Worm (Caenorhabditis elegans) whole organism, early embryonic: ENCODE results near the gene gcy-36.

ENCODE experiments used
- B0310.2 ChIP-seq: sonication (generic microtip); optimal IDR thresholded peaks from 2 replicates; lab custom pipeline; 2016; ENCODE audit warnings: mild to moderate bottlenecking, missing genetic modification characterization, missing compliant biosample characterization
- F13C5.2 ChIP-seq: sonication (generic microtip); optimal IDR thresholded peaks from 2 replicates; lab custom pipeline; 2017; ENCODE audit warnings: mild to moderate bottlenecking, missing genetic modification characterization, inconsistent platforms, missing compliant biosample characterization
- aly-1 ChIP-seq: sonication (generic microtip); optimal IDR thresholded peaks from 2 replicates; lab custom pipeline; 2016; ENCODE audit warnings: missing genetic modification characterization, missing compliant biosample characterization
- ama-1 ChIP-seq: fragments of 150-350 bp; optimal IDR thresholded peaks from 2 replicates; lab custom pipeline; 2014
- ceh-13 ChIP-seq: fragments of 200-800 bp; sonication (Bioruptor generic); optimal IDR thresholded peaks from 2 replicates; lab custom pipeline; 2018; ENCODE audit warnings: mild to moderate bottlenecking, missing genetic modification characterization, missing compliant biosample characterization
- ceh-36 ChIP-seq: sonication (generic microtip); optimal IDR thresholded peaks from 2 replicates; lab custom pipeline; 2016; ENCODE audit warnings: missing genetic modification characterization, inconsistent platforms, missing compliant biosample characterization
- ets-7 ChIP-seq: sonication (generic microtip); optimal IDR thresholded peaks from 2 replicates; lab custom pipeline; 2016; ENCODE audit warnings: missing genotype, missing genetic modification characterization, missing compliant biosample characterization
- flt-1 ChIP-seq: fragments of 200-800 bp; sonication (Bioruptor generic); IDR thresholded peaks from 2 replicates; pipeline ENCODE4 v1.3.6; 2022; ENCODE audit warnings: missing genetic modification characterization, missing compliant biosample characterization
- hmbx-1 ChIP-seq: sonication (generic microtip); optimal IDR thresholded peaks from 2 replicates; lab custom pipeline; 2016; ENCODE audit warnings: mild to moderate bottlenecking, missing genetic modification characterization, missing compliant biosample characterization
- hmg-4 ChIP-seq: fragments of 200-800 bp; sonication (Bioruptor generic); optimal IDR thresholded peaks from 2 replicates; lab custom pipeline; 2018; ENCODE audit warnings: mild to moderate bottlenecking, missing genetic modification characterization, missing compliant biosample characterization
- hnd-1 ChIP-seq: sonication (generic microtip); optimal IDR thresholded peaks from 2 replicates; lab custom pipeline; 2016; ENCODE audit warnings: missing genetic modification characterization, missing compliant biosample characterization
- pes-1 ChIP-seq: fragments of 200-800 bp; sonication (Bioruptor generic); IDR thresholded peaks from 2 replicates; pipeline ENCODE4 v1.3.6; 2022; ENCODE audit warnings: missing genetic modification reagents, missing genetic modification characterization, missing compliant biosample characterization
- scrt-1 ChIP-seq: fragments of 200-800 bp; sonication (Bioruptor generic); IDR thresholded peaks from 2 replicates; pipeline ENCODE4 v1.3.6; 2022; ENCODE audit warnings: missing genetic modification characterization, missing compliant biosample characterization
- sea-1 ChIP-seq: fragments of 200-800 bp; sonication (Bioruptor generic); conservative IDR thresholded peaks from 2 replicates; pipeline ENCODE4 v1.3.6; 2022; ENCODE audit warnings: missing genetic modification characterization, missing compliant biosample characterization
- tbx-11 ChIP-seq: fragments of 200-800 bp; sonication (Bioruptor generic); IDR thresholded peaks from 2 replicates; pipeline ENCODE4 v1.3.6; 2022; ENCODE audit warnings: missing genetic modification characterization, missing compliant biosample characterization
- tbx-37 ChIP-seq: fragments of 200-800 bp; sonication (Bioruptor generic); conservative IDR thresholded peaks from 2 replicates; pipeline ENCODE4 v1.3.6; 2022; ENCODE audit warnings: missing genetic modification reagents, missing genetic modification characterization, missing compliant biosample characterization
- tra-4 ChIP-seq: sonication (generic microtip); optimal IDR thresholded peaks from 2 replicates; lab custom pipeline; 2017; ENCODE audit warnings: missing genetic modification characterization, missing compliant biosample characterization

gcy-36 gene

DNA sequence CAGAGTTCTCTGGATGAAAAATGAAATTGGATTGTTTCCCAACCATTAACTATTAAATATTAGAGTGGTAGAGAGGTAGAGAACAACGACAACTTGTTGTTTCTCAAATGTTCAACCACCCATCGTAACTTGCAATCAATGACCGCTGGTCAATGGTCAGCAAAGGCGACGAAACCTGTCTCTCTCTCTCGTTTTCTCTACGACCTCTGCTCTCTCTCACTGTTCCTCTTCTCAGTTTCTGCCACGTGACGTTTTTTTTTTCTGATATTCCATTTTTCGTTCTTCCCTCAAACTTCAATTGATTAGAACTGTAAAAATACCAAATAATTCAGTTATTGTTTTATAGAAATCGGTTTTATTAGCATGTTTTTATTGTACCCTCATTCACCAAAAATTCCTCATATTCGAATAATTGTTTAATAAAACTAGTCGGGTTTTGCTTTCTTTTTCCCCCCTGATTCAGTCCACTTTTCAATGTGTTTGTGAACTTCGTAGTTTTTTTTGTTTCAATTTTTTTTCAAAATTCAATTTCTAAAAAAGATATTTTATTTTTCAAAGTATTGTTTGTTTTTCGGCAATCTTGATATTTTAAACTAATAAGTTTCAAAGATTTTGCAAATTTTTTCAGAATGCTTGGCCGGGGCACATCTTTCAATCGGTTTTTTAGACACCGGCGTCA, 18.2 kb downstream of the gcy-36 start, which contains the start of gene suox-1:
Gene suox-1, plus strand, starts transcription at position 629 of the 679 bp plus-strand sequence.
- TF ChIP-seq ceh-36 (no peak), ets-7 (tag; lab: Kevin White, UChicago) (no peak), scrt-1 (GFP tag; lab: Robert Waterston, UW) (no peak), pes-1 (GFP tag; lab: Robert Waterston, UW) (no peak), sea-1 (GFP tag; lab: Robert Waterston, UW) (no peak), ama-1 (lab: Kevin White, UChicago) (no peak), hmbx-1 (tag; lab: Kevin White, UChicago) (no peak), tra-4 (no peak), aly-1 (tag; lab: Kevin White, UChicago) (no peak), tbx-11 (GFP tag; lab: Robert Waterston, UW) (no peak), F13C5.2 (tag; lab: Kevin White, UChicago) (no peak), hnd-1 (tag; lab: Kevin White, UChicago) (no peak), tbx-37 (GFP tag; lab: Robert Waterston, UW) (no peak), hmg-4 (no peak), flt-1 (GFP tag; lab: Robert Waterston, UW) (no peak), B0310.2 (tag; lab: Kevin White, UChicago) (no peak), ceh-13 (no peak)

DNA sequence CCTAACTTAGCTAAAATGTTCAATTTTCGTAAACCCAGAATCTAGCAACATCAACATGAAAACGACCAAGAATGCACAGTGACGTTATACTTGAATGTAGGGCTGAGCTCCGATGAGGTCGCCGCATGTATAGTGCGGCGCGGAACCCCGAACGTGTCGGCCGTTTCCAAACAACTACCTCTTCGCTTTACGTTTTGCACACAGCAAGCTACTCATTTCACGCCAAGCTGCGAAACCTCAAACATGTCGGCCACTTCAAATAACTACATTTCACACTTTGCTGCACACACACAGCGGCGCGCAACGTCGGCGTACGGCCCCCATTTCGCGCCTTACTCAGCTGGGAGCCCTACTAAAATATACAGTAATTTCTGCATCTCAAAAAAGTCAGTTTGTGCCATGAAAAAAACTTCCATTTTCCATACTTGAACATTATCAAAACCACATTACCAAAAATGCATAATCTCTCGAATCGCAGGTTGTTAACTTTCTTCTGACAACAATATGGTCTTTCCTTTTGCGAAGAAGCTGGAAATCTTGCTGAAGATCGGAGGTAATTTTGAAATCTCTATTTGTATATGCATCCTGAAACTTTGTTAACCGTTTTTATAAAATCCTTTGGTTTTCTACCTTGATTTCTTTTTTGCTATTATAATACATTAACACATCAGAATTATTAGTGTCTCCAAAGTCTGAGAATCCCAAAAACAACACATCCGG, 23.8 kb downstream of the gcy-36 start, which contains the start of gene H13N06.7:
Gene H13N06.7, plus strand, starts transcription at position 670 of the 720 bp plus-strand sequence.
- TF ChIP-seq flt-1 (GFP tag; lab: Robert Waterston, UW): no peak

DNA sequence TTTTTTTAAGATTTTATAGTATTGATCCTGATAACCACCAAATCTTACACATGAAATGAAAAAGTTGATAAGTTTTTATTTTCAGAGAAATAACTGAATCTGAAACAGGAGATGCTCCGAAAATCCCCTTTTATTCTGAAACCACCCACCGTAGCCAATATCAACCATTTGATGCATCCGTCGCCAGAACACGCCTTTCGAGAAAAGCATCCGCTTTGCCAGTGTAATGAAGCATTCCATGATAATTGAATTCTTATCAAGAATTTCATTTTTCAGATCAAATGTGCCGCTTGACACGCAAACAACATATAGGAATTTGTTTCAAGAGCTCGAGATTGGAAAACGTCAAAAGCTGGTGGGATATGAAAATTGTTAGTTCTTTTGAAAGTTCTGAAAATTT, 26.0 kb downstream of the gcy-36 start, which contains the start of gene tbh-1:
Gene tbh-1, minus strand, starts transcription at position 101 of the 400 bp plus-strand sequence.
- TF ChIP-seq ets-7 (tag; lab: Kevin White, UChicago): no peak
- TF ChIP-seq tbx-11 (GFP tag; lab: Robert Waterston, UW): no peak
- no peak for TF ChIP-seq scrt-1 (GFP tag; lab: Robert Waterston, UW)
- TF ChIP-seq flt-1 (GFP tag; lab: Robert Waterston, UW): no peak
- TF ChIP-seq hmg-4: no peak
- TF ChIP-seq tra-4: no peak
- TF ChIP-seq tbx-37 (GFP tag; lab: Robert Waterston, UW): no peak
- no peak for TF ChIP-seq ceh-13
- no peak for TF ChIP-seq F13C5.2 (tag; lab: Kevin White, UChicago)
- TF ChIP-seq sea-1 (GFP tag; lab: Robert Waterston, UW): no peak

DNA sequence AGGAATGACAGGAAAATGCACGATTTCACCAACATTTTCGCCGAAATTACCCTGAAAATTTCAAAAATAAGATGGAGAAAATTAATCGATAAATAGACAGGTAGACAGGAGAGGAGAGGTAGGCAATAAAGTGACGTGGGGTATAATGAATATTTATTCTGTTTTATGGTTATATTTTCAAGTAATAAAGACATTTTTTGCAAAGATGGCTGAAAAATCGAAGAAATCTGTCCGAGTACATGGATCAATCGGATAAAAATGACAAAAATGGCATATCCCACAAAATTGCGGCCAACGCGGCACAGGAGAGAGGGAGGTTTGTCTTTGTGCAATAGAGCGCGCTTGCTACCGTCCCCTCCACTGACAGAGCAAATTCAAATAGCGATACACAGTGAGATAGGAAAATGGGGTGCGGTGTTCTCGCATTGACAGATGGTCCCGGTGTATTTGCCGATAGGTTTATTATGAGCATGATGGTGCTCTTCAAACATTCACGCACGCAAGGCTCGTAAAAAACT, 29.1 kb downstream of the gcy-36 start, which contains the start of gene zipt-7.2:
Gene zipt-7.2, minus strand, starts transcription at position 51 of the 518 bp plus-strand sequence.
- TF ChIP-seq scrt-1 (GFP tag; lab: Robert Waterston, UW) (no peak), hmg-4 (peak; percentile 9)

DNA sequence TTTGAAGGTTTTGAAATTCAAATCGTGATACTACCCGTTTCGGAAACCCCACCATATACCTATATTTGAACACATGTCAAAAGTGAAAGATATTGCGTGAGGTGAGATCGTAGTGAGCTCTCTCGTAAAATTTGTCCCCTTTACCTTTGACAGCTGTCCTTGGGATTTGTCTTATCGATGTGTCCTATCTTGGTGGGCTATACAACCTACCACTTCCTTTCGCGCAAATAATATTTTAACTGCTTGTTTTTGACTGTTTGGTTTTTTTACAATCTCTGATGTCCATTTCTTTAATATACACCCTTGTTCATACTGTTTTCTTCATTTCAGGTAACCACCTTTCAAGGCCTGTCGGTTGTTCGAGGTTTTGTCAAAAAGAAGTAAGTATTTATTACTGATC, 30.9 kb downstream of the gcy-36 start, which contains the start of gene eat-20:
Gene eat-20, plus strand, starts transcription at position 331 of the 400 bp plus-strand sequence.
- no peak for TF ChIP-seq sea-1 (GFP tag; lab: Robert Waterston, UW)
- TF ChIP-seq pes-1 (GFP tag; lab: Robert Waterston, UW): no peak

DNA sequence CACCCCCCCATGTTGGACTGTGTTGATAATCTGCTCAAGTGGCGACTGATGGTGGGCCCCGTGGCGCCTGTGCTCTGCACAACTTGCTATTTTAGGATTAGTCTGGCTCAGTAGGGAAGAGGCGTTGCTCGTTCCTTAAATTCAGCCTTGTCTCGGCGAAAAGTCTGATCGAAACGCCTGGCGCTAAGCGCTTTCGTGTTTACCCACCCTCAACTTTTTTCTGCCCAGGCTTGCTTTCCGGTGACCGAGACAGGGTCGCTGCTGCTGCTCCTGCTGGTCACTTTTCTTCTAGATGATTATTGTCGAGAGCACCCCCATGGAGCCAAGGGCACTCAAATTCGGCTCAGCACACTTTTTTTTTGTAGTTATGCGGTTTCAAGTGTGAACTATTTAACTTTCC, 35.7 kb downstream of the gcy-36 start:
- TF ChIP-seq F13C5.2 (tag; lab: Kevin White, UChicago) (no peak), ama-1 (lab: Kevin White, UChicago) (no peak), hmbx-1 (tag; lab: Kevin White, UChicago) (no peak), flt-1 (GFP tag; lab: Robert Waterston, UW) (no peak), ceh-36 (no peak), tra-4 (no peak)

DNA sequence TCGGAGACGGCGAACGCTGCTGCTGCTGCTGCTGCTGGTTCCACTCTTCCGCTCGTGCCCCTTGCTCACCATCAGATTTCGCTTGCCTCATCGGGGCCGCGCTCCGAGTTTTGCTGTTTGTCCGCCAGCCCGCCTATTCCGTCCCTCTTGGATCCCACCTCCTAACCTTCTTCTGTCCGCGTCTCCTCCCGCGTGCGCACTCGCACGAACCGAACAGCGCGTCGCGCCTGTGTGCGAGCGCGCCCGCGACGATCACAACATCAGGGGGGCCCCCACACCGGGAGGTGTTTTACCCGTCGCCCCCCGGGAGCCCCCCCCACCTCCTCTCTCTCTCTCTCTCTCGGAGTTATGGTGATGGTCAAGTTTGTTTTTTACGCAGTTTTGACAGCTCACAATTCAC, 37.0 kb downstream of the gcy-36 start:
- 0 out of 2 replicates have a peak, but pooled peaks have one; percentile 56 for TF ChIP-seq pes-1 (GFP tag; lab: Robert Waterston, UW)
- no peak for TF ChIP-seq hmg-4
- TF ChIP-seq sea-1 (GFP tag; lab: Robert Waterston, UW): no peak
- no peak for TF ChIP-seq flt-1 (GFP tag; lab: Robert Waterston, UW)
- TF ChIP-seq tbx-37 (GFP tag; lab: Robert Waterston, UW): no peak
- TF ChIP-seq scrt-1 (GFP tag; lab: Robert Waterston, UW): no peak
- TF ChIP-seq F13C5.2 (tag; lab: Kevin White, UChicago): no peak

DNA sequence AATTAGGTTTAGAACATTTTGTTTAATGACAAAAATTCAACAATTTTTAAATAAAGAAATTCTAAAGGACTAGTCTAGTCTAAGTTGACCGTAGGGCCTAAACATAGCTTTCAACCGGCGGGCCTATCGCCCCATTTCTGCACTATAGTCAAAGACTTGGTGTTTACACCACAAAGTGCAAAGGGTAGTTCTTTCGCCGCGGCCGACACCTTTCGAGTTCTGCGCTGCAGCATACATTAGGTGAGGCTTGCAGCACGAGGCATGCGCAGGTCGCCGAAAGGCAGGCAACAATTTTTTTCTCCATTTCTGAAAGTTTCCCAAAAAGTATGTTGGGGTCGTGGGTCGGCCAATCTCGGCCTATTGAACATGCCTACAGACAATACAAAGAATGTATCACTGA, 49.7 kb downstream of the gcy-36 start:
- TF ChIP-seq ama-1 (lab: Kevin White, UChicago) (no peak), pes-1 (GFP tag; lab: Robert Waterston, UW) (no peak), F13C5.2 (tag; lab: Kevin White, UChicago) (no peak), ceh-36 (no peak)
